Fruit fly (Drosophila melanogaster) whole organism, embryonic: Measurements from ENCODE around the gene mRpS2.

Experiments used
- Ada2b ChIP-seq: fragments of 200-800 bp; sonication (Bioruptor generic); IDR thresholded peaks from 2 replicates; pipeline ENCODE4 v1.3.6; 2022; ENCODE audit warnings: missing biosample characterization, missing genetic modification characterization
- Atf6 ChIP-seq: fragments of 200-800 bp; sonication (Bioruptor generic); IDR thresholded peaks from 2 replicates; pipeline ENCODE4 v1.3.6; 2022; ENCODE audit warnings: missing biosample characterization, missing genetic modification characterization
- Bdp1 ChIP-seq: fragments of 200-800 bp; sonication (Bioruptor generic); optimal IDR thresholded peaks from 3 replicates; lab custom pipeline; 2016; ENCODE audit warnings: missing biosample characterization, missing genetic modification characterization
- CG10654 ChIP-seq: fragments of 200-800 bp; sonication (Bioruptor generic); optimal IDR thresholded peaks from 2 replicates; lab custom pipeline; 2016; ENCODE audit warnings: missing biosample characterization, missing genetic modification characterization
- CG10959 ChIP-seq: fragments of 200-800 bp; sonication (Bioruptor generic); IDR thresholded peaks from 2 replicates; pipeline ENCODE4 v1.3.6; 2022; ENCODE audit warnings: missing biosample characterization, missing genetic modification characterization
- CG11085 ChIP-seq: fragments of 200-800 bp; sonication (Bioruptor generic); IDR thresholded peaks from 2 replicates; pipeline ENCODE4 v1.3.6; 2022; ENCODE audit warnings: missing biosample characterization, missing genetic modification characterization
- CG11456 ChIP-seq: fragments of 200-800 bp; sonication (Bioruptor generic); IDR thresholded peaks from 3 replicates; pipeline ENCODE4 v1.3.6; 2022; ENCODE audit warnings: missing biosample characterization, missing genetic modification characterization
- CG13123 ChIP-seq: fragments of 200-800 bp; sonication (Bioruptor generic); optimal IDR thresholded peaks from 2 replicates; lab custom pipeline; 2016; ENCODE audit warnings: missing biosample characterization, missing genetic modification characterization
- CG13775 ChIP-seq: fragments of 200-800 bp; sonication (Bioruptor generic); optimal IDR thresholded peaks from 3 replicates; lab custom pipeline; 2017; ENCODE audit warnings: missing biosample characterization, mild to moderate bottlenecking, missing genetic modification characterization
- CG14965 ChIP-seq: fragments of 200-800 bp; sonication (Bioruptor generic); optimal IDR thresholded peaks from 2 replicates; lab custom pipeline; 2016; ENCODE audit warnings: missing biosample characterization, missing genetic modification characterization, borderline replicate concordance
- CG18011 ChIP-seq: fragments of 200-800 bp; sonication (Bioruptor generic); optimal IDR thresholded peaks from 2 replicates; lab custom pipeline; 2017; ENCODE audit warnings: missing biosample characterization, missing genetic modification characterization, mild to moderate bottlenecking, moderate library complexity, missing genotype
- CG18599 ChIP-seq: fragments of 200-800 bp; sonication (Bioruptor generic); optimal IDR thresholded peaks from 3 replicates; lab custom pipeline; 2017; ENCODE audit warnings: missing biosample characterization, missing genetic modification characterization, mild to moderate bottlenecking, moderate library complexity, missing genetic modification reagents
- CG2129 ChIP-seq: fragments of 200-800 bp; sonication (Bioruptor generic); IDR thresholded peaks from 2 replicates; pipeline ENCODE4 v1.3.6; 2022; ENCODE audit warnings: missing biosample characterization, missing genetic modification characterization; ENCODE audit not compliant: partially characterized antibody
- CG2202 ChIP-seq: fragments of 200-800 bp; sonication (Bioruptor generic); optimal IDR thresholded peaks from 2 replicates; lab custom pipeline; 2018; ENCODE audit warnings: missing biosample characterization, mild to moderate bottlenecking, missing genetic modification characterization
- CG3065 ChIP-seq: fragments of 200-800 bp; sonication (Bioruptor generic); optimal IDR thresholded peaks from 2 replicates; lab custom pipeline; 2016; ENCODE audit warnings: missing biosample characterization, missing genetic modification characterization
- CG31441 ChIP-seq: fragments of 200-800 bp; sonication (Bioruptor generic); IDR thresholded peaks from 2 replicates; pipeline ENCODE4 v1.3.6; 2022; ENCODE audit warnings: missing biosample characterization, missing genetic modification characterization
- CG34376 ChIP-seq: fragments of 200-800 bp; sonication (Bioruptor generic); optimal IDR thresholded peaks from 2 replicates; lab custom pipeline; 2018; ENCODE audit warnings: missing biosample characterization, mild to moderate bottlenecking, missing genetic modification characterization
- CG43689 ChIP-seq: fragments of 200-800 bp; sonication (Bioruptor generic); IDR thresholded peaks from 2 replicates; pipeline ENCODE4 v1.3.6; 2022; ENCODE audit warnings: missing biosample characterization, missing genetic modification characterization
- CG4730 ChIP-seq: fragments of 200-800 bp; sonication (Bioruptor generic); IDR thresholded peaks from 2 replicates; pipeline ENCODE4 v1.3.6; 2022; ENCODE audit warnings: missing biosample characterization, missing genetic modification characterization
- CG6765 ChIP-seq: fragments of 200-800 bp; sonication (Bioruptor generic); optimal IDR thresholded peaks from 3 replicates; lab custom pipeline; 2017; ENCODE audit warnings: missing biosample characterization, mild to moderate bottlenecking, missing genetic modification characterization
- CG8924 ChIP-seq: fragments of 200-800 bp; optimal IDR thresholded peaks from 3 replicates; lab custom pipeline; 2019; ENCODE audit warnings: missing biosample characterization, mild to moderate bottlenecking, missing genetic modification characterization, moderate library complexity
- CkIIα-i1 ChIP-seq: fragments of 200-800 bp; sonication (Bioruptor generic); IDR thresholded peaks from 2 replicates; pipeline ENCODE4 v1.3.6; 2022; ENCODE audit warnings: missing biosample characterization, missing genetic modification characterization
- Doc3 ChIP-seq: fragments of 200-800 bp; sonication (Bioruptor generic); IDR thresholded peaks from 3 replicates; pipeline ENCODE4 v1.3.6; 2022; ENCODE audit warnings: missing biosample characterization, missing genetic modification characterization; ENCODE audit not compliant: partially characterized antibody
- HLH54F ChIP-seq: fragments of 200-800 bp; sonication (Bioruptor generic); optimal IDR thresholded peaks from 3 replicates; lab custom pipeline; 2016; ENCODE audit warnings: missing biosample characterization, missing genetic modification characterization
- Hand ChIP-seq: fragments of 200-800 bp; sonication (Bioruptor generic); optimal IDR thresholded peaks from 2 replicates; lab custom pipeline; 2017; ENCODE audit warnings: mild to moderate bottlenecking, missing biosample characterization, missing genetic modification reagents, missing genetic modification characterization
- Kr ChIP-seq: fragments of 200-800 bp; sonication (Bioruptor generic); optimal IDR thresholded peaks from 2 replicates; lab custom pipeline; 2017; ENCODE audit warnings: missing biosample characterization, mild to moderate bottlenecking, missing genetic modification characterization
- Lpt ChIP-seq: fragments of >200 bp; optimal IDR thresholded peaks from 2 replicates; lab custom pipeline; 2018; ENCODE audit warnings: missing biosample characterization, missing genetic modification characterization
- NfI ChIP-seq: fragments of 200-800 bp; sonication (Bioruptor generic); optimal IDR thresholded peaks from 3 replicates; lab custom pipeline; 2018; ENCODE audit warnings: missing biosample characterization, mild to moderate bottlenecking, missing genetic modification characterization, moderate library complexity
- Rfx ChIP-seq: fragments of 200-800 bp; sonication (Bioruptor generic); IDR thresholded peaks from 2 replicates; pipeline ENCODE4 v1.3.6; 2022; ENCODE audit warnings: missing biosample characterization, missing genetic modification characterization
- Six4 ChIP-seq: fragments of 200-800 bp; sonication (Bioruptor generic); optimal IDR thresholded peaks from 2 replicates; lab custom pipeline; 2016; ENCODE audit warnings: missing biosample characterization, missing genetic modification characterization
- Sox102F ChIP-seq: fragments of 200-800 bp; sonication (Bioruptor generic); optimal IDR thresholded peaks from 2 replicates; lab custom pipeline; 2018; ENCODE audit warnings: missing biosample characterization, mild to moderate bottlenecking, missing genetic modification characterization, moderate library complexity
- Trl ChIP-seq, 3 experiments: fragments of >200 bp in 2 of 3; fragments of 200-800 bp in 1 of 3; sonication (Bioruptor generic) in 1 of 3; optimal IDR thresholded peaks; 2 replicates in 1 of 3; 3 replicates in 2 of 3; lab custom pipeline; 2016 to 2017; ENCODE audit warnings: missing biosample characterization in 1 of 3, missing genetic modification characterization in 1 of 3
- caup ChIP-seq: fragments of 200-800 bp; sonication (Bioruptor generic); optimal IDR thresholded peaks from 3 replicates; lab custom pipeline; 2017; ENCODE audit warnings: missing biosample characterization, mild to moderate bottlenecking, missing genetic modification characterization, moderate library complexity; ENCODE audit not compliant: severe bottlenecking
- disco-r ChIP-seq: fragments of 200-800 bp; sonication (Bioruptor generic); optimal IDR thresholded peaks from 2 replicates; lab custom pipeline; 2016; ENCODE audit warnings: missing biosample characterization, missing genetic modification characterization
- ewg ChIP-seq: fragments of 200-800 bp; sonication (Bioruptor generic); optimal IDR thresholded peaks from 3 replicates; lab custom pipeline; 2017; ENCODE audit warnings: mild to moderate bottlenecking, missing biosample characterization, missing genetic modification reagents, missing genetic modification characterization
- fd102C ChIP-seq: fragments of 200-800 bp; sonication (Bioruptor generic); optimal IDR thresholded peaks from 2 replicates; lab custom pipeline; 2018; ENCODE audit warnings: missing biosample characterization, mild to moderate bottlenecking, missing genetic modification characterization, moderate library complexity
- gfzf ChIP-seq: fragments of 200-800 bp; sonication (Bioruptor generic); optimal IDR thresholded peaks from 2 replicates; lab custom pipeline; 2016; ENCODE audit warnings: missing biosample characterization, mild to moderate bottlenecking, missing genetic modification characterization, moderate library complexity
- gt ChIP-seq: fragments of 200-800 bp; sonication (Bioruptor generic); IDR thresholded peaks from 2 replicates; pipeline ENCODE4 v1.3.6; 2022; ENCODE audit warnings: missing biosample characterization, missing genetic modification characterization
- jumu ChIP-seq: fragments of 200-800 bp; sonication (Bioruptor generic); optimal IDR thresholded peaks from 3 replicates; lab custom pipeline; 2016; ENCODE audit warnings: missing biosample characterization, missing genetic modification characterization
- nom ChIP-seq: fragments of 200-800 bp; sonication (Bioruptor generic); optimal IDR thresholded peaks from 2 replicates; lab custom pipeline; 2017; ENCODE audit warnings: missing biosample characterization, missing genetic modification characterization, mild to moderate bottlenecking, moderate library complexity, missing genetic modification reagents
- odd ChIP-seq: fragments of 200-800 bp; sonication (Bioruptor generic); optimal IDR thresholded peaks from 2 replicates; lab custom pipeline; 2017; ENCODE audit warnings: missing biosample characterization, mild to moderate bottlenecking, missing genetic modification characterization
- pb ChIP-seq: fragments of 200-800 bp; sonication (Bioruptor generic); optimal IDR thresholded peaks from 3 replicates; lab custom pipeline; 2016; ENCODE audit warnings: missing biosample characterization, missing genetic modification characterization
- peb ChIP-seq: fragments of 200-800 bp; sonication (Bioruptor generic); IDR thresholded peaks from 2 replicates; pipeline ENCODE4 v1.3.6; 2022; ENCODE audit warnings: missing biosample characterization, missing genetic modification characterization
- ranshi ChIP-seq: fragments of 200-800 bp; sonication (Bioruptor generic); IDR thresholded peaks from 2 replicates; pipeline ENCODE4 v1.3.6; 2022; ENCODE audit warnings: missing biosample characterization, missing genetic modification characterization
- sc ChIP-seq, 3 experiments: fragments of >200 bp in 2 of 3; fragments of 200-800 bp in 1 of 3; sonication (Bioruptor generic) in 1 of 3; optimal IDR thresholded peaks; 2 replicates in 2 of 3; 3 replicates in 1 of 3; lab custom pipeline; 2017; ENCODE audit warnings: mild to moderate bottlenecking in 1 of 3, missing biosample characterization in 1 of 3, missing genetic modification characterization in 1 of 3, missing genetic modification reagents in 1 of 3
- trem ChIP-seq: fragments of 200-800 bp; optimal IDR thresholded peaks from 3 replicates; lab custom pipeline; 2019; ENCODE audit warnings: missing biosample characterization, mild to moderate bottlenecking, missing genetic modification characterization, moderate library complexity
- usp ChIP-seq: fragments of >200 bp; optimal IDR thresholded peaks from 2 replicates; lab custom pipeline; 2017; ENCODE audit warnings: missing biosample characterization, missing genetic modification characterization
- vfl ChIP-seq: fragments of 200-800 bp; sonication (Bioruptor generic); optimal IDR thresholded peaks from 2 replicates; lab custom pipeline; 2016; ENCODE audit warnings: missing biosample characterization, missing genetic modification characterization
- vvl ChIP-seq: fragments of 200-800 bp; sonication (Bioruptor generic); IDR thresholded peaks from 2 replicates; pipeline ENCODE4 v1.3.6; 2022; ENCODE audit warnings: missing biosample characterization, missing genetic modification characterization

The mRpS2 gene

DNA sequence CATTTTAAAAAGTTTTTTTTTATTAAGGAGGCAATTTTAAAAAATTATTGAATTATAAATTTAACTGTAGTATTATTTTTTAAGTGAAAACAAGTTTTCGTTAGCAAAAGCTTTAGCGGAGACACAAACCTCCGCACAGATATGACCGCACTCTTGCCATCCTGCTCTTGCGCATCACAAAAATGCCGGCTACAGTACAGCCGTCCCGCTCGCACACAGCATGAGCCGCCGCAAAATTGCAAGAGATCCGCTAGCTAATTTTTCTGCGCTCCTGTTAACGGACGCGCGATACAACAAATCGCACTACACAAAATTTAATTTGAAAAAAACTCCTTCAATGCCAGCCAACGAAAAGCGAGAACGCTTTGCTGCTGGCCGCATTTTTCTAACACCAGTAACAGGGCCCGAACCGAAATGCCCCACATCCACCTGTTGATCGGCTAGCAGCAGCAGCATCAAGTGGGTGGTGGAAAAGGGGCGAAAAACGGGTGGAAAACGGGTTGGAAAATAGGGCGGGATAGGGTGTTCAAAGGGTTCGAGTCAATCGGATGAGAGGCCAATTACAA is 40.1 kb downstream of the mRpS2 start (continued):
- TF ChIP-seq vvl (peak; percentile 60; the same call in 1 of the 2 replicates), CkIIα-i1 (GFP tag; lab: Robert Waterston, UW) (no peak), Ada2b (GFP tag; lab: Robert Waterston, UW) (no peak), CG10654 (no peak), CG8924 (tag; lab: Kevin White, UChicago) (peak; percentile 63), peb (GFP tag; lab: Robert Waterston, UW) (no peak), nom (peak; percentile 2), CG13775 (GFP tag; lab: Kevin White, UChicago) (no peak), CG18599 (GFP tag; lab: Kevin White, UChicago) (peak; percentile 36), CG3065 (GFP tag; lab: Kevin White, UChicago) (no peak), HLH54F (GFP tag; lab: Kevin White, UChicago) (no peak), CG6765 (GFP tag; lab: Kevin White, UChicago) (no peak), Bdp1 (GFP tag; lab: Kevin White, UChicago) (peak; percentile 24), Kr (peak; percentile 95), Six4 (GFP tag; lab: Kevin White, UChicago) (no peak), CG4730 (GFP tag; lab: Robert Waterston, UW) (no peak; the same call in 1 of the 2 replicates), fd102C (GFP tag; lab: Kevin White, UChicago) (no peak), CG10959 (no peak), Atf6 (GFP tag; lab: Robert Waterston, UW) (peak; percentile 73), Trl (optimal IDR thresholded peaks at IDR 0.05; lab: Kevin White, UChicago) (no peak), Trl (GFP tag; optimal IDR thresholded peaks at IDR 0.05; lab: Kevin White, UChicago) (no peak), gt (GFP tag; lab: Robert Waterston, UW) (no peak), Hand (GFP tag; lab: Kevin White, UChicago) (no peak), CG43689 (GFP tag; lab: Robert Waterston, UW) (no peak), CG2129 (GFP tag; lab: Robert Waterston, UW) (no peak), pb (no peak), caup (peak; percentile 65), disco-r (no peak), trem (peak; percentile 28), ranshi (GFP tag; lab: Robert Waterston, UW) (peak; percentile 42; the same call in 1 of the 2 replicates), usp (GFP tag; lab: Kevin White, UChicago) (no peak), CG11456 (GFP tag; lab: Robert Waterston, UW) (no peak), CG11085 (GFP tag; lab: Robert Waterston, UW) (no peak; the same call in 1 of the 2 replicates), Lpt (GFP tag; lab: Kevin White, UChicago) (no peak), jumu (GFP tag; lab: Kevin White, UChicago) (peak; percentile 1), odd (GFP tag; lab: Kevin White, UChicago) (no peak), CG13123 (GFP tag; lab: Kevin White, UChicago) (no peak), CG14965 (GFP tag; lab: Kevin White, UChicago) (no peak), Sox102F (peak; percentile 4), ewg (GFP tag; lab: Kevin White, UChicago) (peak; percentile 30), CG2202 (tag; lab: Kevin White, UChicago) (peak; percentile 10), CG18011 (GFP tag; lab: Kevin White, UChicago) (no peak), NfI (peak; percentile 60), sc (optimal IDR thresholded peaks at IDR 0.05; lab: Kevin White, UChicago) (no peak), sc (GFP tag; optimal IDR thresholded peaks at IDR 0.05; lab: Kevin White, UChicago) (no peak), CG31441 (peak; percentile 57), CG34376 (GFP tag; lab: Kevin White, UChicago) (no peak), vfl (peak; percentile 56), Rfx (GFP tag; lab: Robert Waterston, UW) (peak; percentile 73), gfzf (GFP tag; lab: Kevin White, UChicago) (no peak), Doc3 (GFP tag; lab: Robert Waterston, UW) (no peak)
